Fruit fly (Drosophila melanogaster): ENCODE measurements around the gene CG45101.

Gene CG45101

DNA sequence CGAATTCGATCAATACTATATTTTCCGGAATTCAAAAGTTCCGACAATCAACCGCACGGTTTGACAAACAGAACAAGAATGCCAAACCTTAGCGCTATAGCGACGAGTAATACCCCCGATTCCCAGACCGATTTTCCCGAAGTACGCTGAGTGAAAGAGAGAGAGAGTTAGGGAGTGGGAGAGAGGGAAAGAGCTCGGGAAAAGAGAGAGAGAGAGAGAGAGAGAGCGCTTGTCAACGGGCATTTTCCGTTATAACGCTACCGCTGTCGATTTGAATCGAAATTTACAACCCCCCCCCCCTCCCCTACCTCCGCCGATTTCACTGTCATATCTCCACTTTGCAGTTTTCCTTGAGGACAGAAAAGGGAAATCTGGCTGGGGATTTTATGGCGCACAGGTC, 18.2 kb upstream of the CG45101 start (continued):
- TF ChIP-seq Dll (GFP tag; IDR thresholded peaks at IDR 0.05; ENCODE audit: partially characterized antibody) = no peak
- no peak for TF ChIP-seq prd (optimal IDR thresholded peaks at IDR 0.05)
- TF ChIP-seq prd (GFP tag; IDR thresholded peaks at IDR 0.05) = no peak
- 0 out of 2 replicates have a peak, but pooled peaks have one; percentile 10 for TF ChIP-seq Rfx (GFP tag; IDR thresholded peaks at IDR 0.05)
- no peak for TF ChIP-seq pb (GFP tag; optimal IDR thresholded peaks at IDR 0.05)
- no peak for TF ChIP-seq Drgx (GFP tag; IDR thresholded peaks at IDR 0.05)
- peak; percentile 97 for TF ChIP-seq CG1529 (GFP tag; optimal IDR thresholded peaks at IDR 0.05)
- peak; percentile 68 for TF ChIP-seq yki (optimal IDR thresholded peaks at IDR 0.05)
- no peak for TF ChIP-seq klu (GFP tag; IDR thresholded peaks at IDR 0.05)
- peak; percentile 89 for TF ChIP-seq Deaf1 (tag; optimal IDR thresholded peaks at IDR 0.05)
- no peak for TF ChIP-seq CG14441 (GFP tag; IDR thresholded peaks at IDR 0.05)
- TF ChIP-seq CG1832 (GFP tag; optimal IDR thresholded peaks at IDR 0.05) = peak; percentile 67
- TF ChIP-seq zen (tag; optimal IDR thresholded peaks at IDR 0.05) = no peak

DNA sequence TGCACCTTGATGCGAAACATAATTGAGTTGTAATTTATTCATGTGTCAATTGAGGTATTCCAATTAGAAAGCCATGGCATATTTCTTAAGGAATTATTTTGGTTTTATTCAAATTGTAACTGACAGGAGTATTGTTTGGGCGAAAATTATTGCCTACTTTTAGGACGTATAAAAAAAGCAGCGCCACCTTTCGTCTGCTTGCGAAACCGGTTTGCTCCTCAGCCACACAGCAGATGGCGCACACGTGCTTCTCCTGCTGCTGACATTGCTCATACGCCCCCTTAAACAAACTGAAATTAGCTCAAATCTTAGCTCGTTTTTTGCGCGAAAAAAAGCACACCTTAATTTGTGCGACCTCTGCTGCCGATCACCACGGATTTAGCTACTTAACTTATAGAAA, 16.9 kb upstream of the CG45101 start:
- TF ChIP-seq fd64A (GFP tag; optimal IDR thresholded peaks at IDR 0.05) = peak; percentile 59
- TF ChIP-seq CG9817 (tag; optimal IDR thresholded peaks at IDR 0.05) = peak; percentile 65
- TF ChIP-seq CG7987 (GFP tag; optimal IDR thresholded peaks at IDR 0.05) = peak; percentile 85
- peak; percentile 80 for TF ChIP-seq Elba2 (GFP tag; optimal IDR thresholded peaks at IDR 0.05)
- TF ChIP-seq ind (GFP tag; optimal IDR thresholded peaks at IDR 0.05) = peak; percentile 59
- TF ChIP-seq Dip3 (GFP tag; optimal IDR thresholded peaks at IDR 0.05) = no peak
- peak; percentile 6 for TF ChIP-seq psq (GFP tag; optimal IDR thresholded peaks at IDR 0.05)
- TF ChIP-seq CG1792 (GFP tag; optimal IDR thresholded peaks at IDR 0.05) = no peak
- no peak for TF ChIP-seq pros (GFP tag; optimal IDR thresholded peaks at IDR 0.05)
- TF ChIP-seq CG2712 (tag; optimal IDR thresholded peaks at IDR 0.05) = peak; percentile 73
- TF ChIP-seq D19B (GFP tag; optimal IDR thresholded peaks at IDR 0.05) = peak; percentile 1
- peak; percentile 88 for TF ChIP-seq Chrac-16 (GFP tag; optimal IDR thresholded peaks at IDR 0.05)
- peak; percentile 72 for TF ChIP-seq CG14441 (GFP tag; IDR thresholded peaks at IDR 0.05)
- TF ChIP-seq scrt (GFP tag; optimal IDR thresholded peaks at IDR 0.05) = peak; percentile 4
- peak; percentile 64 for TF ChIP-seq Taf1 (GFP tag; IDR thresholded peaks at IDR 0.05)
- TF ChIP-seq gce (GFP tag; IDR thresholded peaks at IDR 0.05) = peak; percentile 72; the same call in 1 of the 3 replicates
- TF ChIP-seq phol (tag; optimal IDR thresholded peaks at IDR 0.05) = peak; percentile 55
- TF ChIP-seq Xbp1 (GFP tag; optimal IDR thresholded peaks at IDR 0.05) = peak; percentile 89
- TF ChIP-seq nom (GFP tag; optimal IDR thresholded peaks at IDR 0.05) = no peak
- TF ChIP-seq CG31441 (GFP tag; IDR thresholded peaks at IDR 0.05) = peak; percentile 44; the same call in 1 of the 2 replicates
- TF ChIP-seq pfk (GFP tag; optimal IDR thresholded peaks at IDR 0.05) = peak; percentile 17
- TF ChIP-seq nmo (GFP tag; optimal IDR thresholded peaks at IDR 0.05) = peak; percentile 68
- TF ChIP-seq Opbp (GFP tag; IDR thresholded peaks at IDR 0.05; ENCODE audit: partially characterized antibody) = peak; percentile 54; the same call in 1 of the 3 replicates
- TF ChIP-seq ttk (GFP tag; IDR thresholded peaks at IDR 0.05) = peak; percentile 42; the same call in 1 of the 2 replicates
- TF ChIP-seq CG11398 (GFP tag; optimal IDR thresholded peaks at IDR 0.05) = peak; percentile 32
- TF ChIP-seq br (optimal IDR thresholded peaks at IDR 0.05) = no peak
- TF ChIP-seq Ptx1 (GFP tag; IDR thresholded peaks at IDR 0.05) = peak; percentile 86
- 0 out of 3 replicates have a peak, but pooled peaks have one; percentile 64 for TF ChIP-seq CG6175 (GFP tag; IDR thresholded peaks at IDR 0.05)
- TF ChIP-seq Side (GFP tag; optimal IDR thresholded peaks at IDR 0.05) = peak; percentile 70
- TF ChIP-seq bsh (GFP tag; optimal IDR thresholded peaks at IDR 0.05) = peak in 1 of 2 experiments; percentile 72
- TF ChIP-seq hkb (optimal IDR thresholded peaks at IDR 0.05) = no peak
- TF ChIP-seq hkb (GFP tag; IDR thresholded peaks at IDR 0.05) = peak; percentile 55; the same call in 1 of the 2 replicates
- TF ChIP-seq CG4730 (GFP tag; IDR thresholded peaks at IDR 0.05) = peak; percentile 52; the same call in 1 of the 2 replicates
- TF ChIP-seq slp2 (GFP tag; optimal IDR thresholded peaks at IDR 0.05) = peak; percentile 82
- peak in 1 of 2 experiments; percentile 14 for TF ChIP-seq crp (GFP tag; optimal IDR thresholded peaks at IDR 0.05)
- no peak for TF ChIP-seq Sin3A (optimal IDR thresholded peaks at IDR 0.05)
- TF ChIP-seq h (optimal IDR thresholded peaks at IDR 0.05) = no peak
- TF ChIP-seq CG12219 (GFP tag; optimal IDR thresholded peaks at IDR 0.05) = peak; percentile 62
- no peak for TF ChIP-seq luna (GFP tag; optimal IDR thresholded peaks at IDR 0.05)
- peak; percentile 54 for TF ChIP-seq CG1647 (GFP tag; optimal IDR thresholded peaks at IDR 0.05)

Data from whole organism, embryonic.